Fruit fly (Drosophila melanogaster) whole organism, embryonic: ENCODE measurements around the gene CG9992.

Experiments
- B-H2 ChIP-seq: fragments of 200-800 bp; sonication (Bioruptor generic); optimal IDR thresholded peaks from 2 replicates; lab custom pipeline; 2018; ENCODE audit warnings: missing biosample characterization, mild to moderate bottlenecking, missing genetic modification characterization
- CG11696 ChIP-seq: fragments of 200-800 bp; sonication (Bioruptor generic); IDR thresholded peaks from 2 replicates; pipeline ENCODE4 v1.3.6; 2022; ENCODE audit warnings: missing biosample characterization, missing genetic modification characterization
- CG2129 ChIP-seq: fragments of 200-800 bp; sonication (Bioruptor generic); IDR thresholded peaks from 2 replicates; pipeline ENCODE4 v1.3.6; 2022; ENCODE audit warnings: missing biosample characterization, missing genetic modification characterization; ENCODE audit not compliant: partially characterized antibody
- CG2889 ChIP-seq: fragments of 200-800 bp; sonication (Bioruptor generic); IDR thresholded peaks from 3 replicates; pipeline ENCODE4 v1.3.6; 2022; ENCODE audit warnings: missing biosample characterization, missing genetic modification characterization
- CG9727 ChIP-seq: fragments of 200-800 bp; sonication (Bioruptor generic); optimal IDR thresholded peaks from 3 replicates; lab custom pipeline; 2017; ENCODE audit warnings: missing biosample characterization, mild to moderate bottlenecking, missing genetic modification characterization
- fd3F ChIP-seq: fragments of 200-800 bp; sonication (Bioruptor generic); optimal IDR thresholded peaks from 2 replicates; lab custom pipeline; 2018; ENCODE audit warnings: missing biosample characterization, mild to moderate bottlenecking, missing genetic modification characterization, moderate library complexity
- inv ChIP-seq: fragments of 200-800 bp; sonication (Bioruptor generic); IDR thresholded peaks from 2 replicates; pipeline ENCODE4 v1.3.6; 2022; ENCODE audit warnings: missing biosample characterization, missing genetic modification characterization; ENCODE audit not compliant: partially characterized antibody
- mld ChIP-seq: fragments of 200-800 bp; sonication (Bioruptor generic); IDR thresholded peaks from 3 replicates; pipeline ENCODE4 v1.3.6; 2022; ENCODE audit warnings: missing biosample characterization, missing genetic modification characterization; ENCODE audit not compliant: partially characterized antibody

DNA sequence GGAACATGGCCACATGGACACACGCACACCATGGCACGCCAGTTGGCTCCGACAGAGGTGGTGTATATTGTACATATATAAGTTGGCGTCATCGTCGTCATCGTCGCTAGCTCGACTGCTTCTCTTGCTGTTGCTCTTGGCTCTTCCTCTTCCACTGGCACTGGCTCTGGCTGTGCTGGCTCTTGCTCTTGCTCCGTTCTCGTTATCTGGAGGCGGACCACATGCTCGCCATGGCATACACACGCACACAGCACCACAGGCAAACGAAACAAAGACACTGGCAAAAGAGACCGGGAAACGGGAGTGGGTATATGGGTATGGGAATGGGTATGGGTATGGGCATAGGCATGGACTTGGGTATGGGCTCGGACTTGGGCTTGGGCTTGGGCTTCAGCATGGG, 40.4 kb upstream of the CG9992 start:
- TF ChIP-seq fd3F (GFP tag; lab: Kevin White, UChicago) (no peak), mld (GFP tag; lab: Robert Waterston, UW) (no peak), inv (GFP tag; lab: Robert Waterston, UW) (no peak), CG2889 (GFP tag; lab: Robert Waterston, UW) (no peak), CG9727 (no peak), CG2129 (no peak), B-H2 (GFP tag; lab: Kevin White, UChicago) (no peak), CG11696 (GFP tag; lab: Robert Waterston, UW) (no peak)
